Worm (Caenorhabditis elegans) whole organism, L4 larva: Measurements from ENCODE around the gene dnj-7.

Experiments
- D1046.2 ChIP-seq: fragments of 200-800 bp; sonication (Bioruptor generic); IDR thresholded peaks from 2 replicates; pipeline ENCODE4 v1.3.6; 2022; ENCODE audit warnings: missing genetic modification characterization, missing compliant biosample characterization
- R02D3.7 ChIP-seq: fragments of 150-350 bp; sonication (generic microtip); optimal IDR thresholded peaks from 3 replicates; lab custom pipeline; 2014; ENCODE audit warnings: missing biosample characterization, missing genetic modification characterization
- T20F7.1 ChIP-seq: fragments of 200-800 bp; sonication (Bioruptor generic); optimal IDR thresholded peaks from 2 replicates; lab custom pipeline; 2018; ENCODE audit warnings: mild to moderate bottlenecking, missing genetic modification characterization, missing compliant biosample characterization
- Y105C5A.15 ChIP-seq: fragments of 200-800 bp; sonication (Bioruptor generic); IDR thresholded peaks from 2 replicates; pipeline ENCODE4 v1.3.6; 2022; ENCODE audit warnings: missing genetic modification characterization, missing compliant biosample characterization
- Y48G9A.11 ChIP-seq: fragments of 200-800 bp; sonication (Bioruptor generic); IDR thresholded peaks from 2 replicates; pipeline ENCODE4 v1.3.6; 2022; ENCODE audit warnings: missing genetic modification reagents, missing genetic modification characterization, missing compliant biosample characterization
- Y5F2A.4 ChIP-seq: fragments of 200-800 bp; sonication (Bioruptor generic); optimal IDR thresholded peaks from 2 replicates; lab custom pipeline; 2018; ENCODE audit warnings: mild to moderate bottlenecking, missing genetic modification characterization, missing compliant biosample characterization
- ZK337.2 ChIP-seq: fragments of 200-800 bp; sonication (Bioruptor generic); IDR thresholded peaks from 2 replicates; pipeline ENCODE4 v1.3.6; 2022; ENCODE audit warnings: missing genetic modification reagents, missing genetic modification characterization, missing compliant biosample characterization
- aha-1 ChIP-seq: fragments of 150-350 bp; peaks from one replicate; lab custom pipeline; 2014; ENCODE audit warnings: missing biosample characterization, missing genetic modification characterization
- ama-1 ChIP-seq: fragments of 150-350 bp; optimal IDR thresholded peaks from 2 replicates; lab custom pipeline; 2014; ENCODE audit warnings: inconsistent platforms, mixed read lengths
- arid-1 ChIP-seq: fragments of 200-800 bp; sonication (Bioruptor generic); conservative IDR thresholded peaks from 2 replicates; pipeline ENCODE4 v1.3.6; 2022; ENCODE audit warnings: missing genetic modification reagents, missing genetic modification characterization, missing compliant biosample characterization
- ceh-28 ChIP-seq: fragments of 150-350 bp; optimal IDR thresholded peaks from 2 replicates; lab custom pipeline; 2014; ENCODE audit warnings: missing biosample characterization, missing genetic modification reagents, missing genetic modification characterization
- ceh-44 ChIP-seq: fragments of 200-800 bp; sonication (Bioruptor generic); IDR thresholded peaks from 2 replicates; pipeline ENCODE4 v1.3.6; 2022; ENCODE audit warnings: missing genetic modification reagents, missing genetic modification characterization, missing compliant biosample characterization
- ceh-62 ChIP-seq: sonication (generic microtip); optimal IDR thresholded peaks from 2 replicates; lab custom pipeline; 2017; ENCODE audit warnings: missing biosample characterization, missing genetic modification characterization
- cey-2 ChIP-seq: sonication (generic microtip); optimal IDR thresholded peaks from 3 replicates; lab custom pipeline; 2017; ENCODE audit warnings: missing genetic modification characterization, mild to moderate bottlenecking, missing compliant biosample characterization, antibody characterized with exemption, borderline replicate concordance; ENCODE audit not compliant: insufficient read depth
- daf-16 ChIP-seq, 3 experiments: sonication (generic microtip); optimal IDR thresholded peaks; 2 replicates each; lab custom pipeline; 2016 to 2017; ENCODE audit warnings: missing genetic modification characterization in 3 of 3, missing genetic modification reagents in 3 of 3, mild to moderate bottlenecking in 2 of 3, missing compliant biosample characterization in 2 of 3, missing biosample characterization in 1 of 3, moderate library complexity in 1 of 3
- daf-19 ChIP-seq: fragments of 200-800 bp; sonication (Bioruptor generic); conservative IDR thresholded peaks from 2 replicates; pipeline ENCODE4 v1.3.6; 2022; ENCODE audit warnings: missing genetic modification characterization, missing compliant biosample characterization
- dmd-9 ChIP-seq: fragments of 200-800 bp; sonication (Bioruptor generic); IDR thresholded peaks from 2 replicates; pipeline ENCODE4 v1.3.6; 2022; ENCODE audit warnings: missing genetic modification reagents, missing genetic modification characterization, missing compliant biosample characterization
- duxl-1 ChIP-seq: sonication (generic microtip); optimal IDR thresholded peaks from 2 replicates; lab custom pipeline; 2016; ENCODE audit warnings: mild to moderate bottlenecking, missing genetic modification characterization, moderate library complexity, missing compliant biosample characterization; ENCODE audit not compliant: poor library complexity
- dve-1 ChIP-seq: sonication (generic microtip); optimal IDR thresholded peaks from 2 replicates; lab custom pipeline; 2017; ENCODE audit warnings: antibody characterized with exemption, mild to moderate bottlenecking, missing genetic modification characterization, missing compliant biosample characterization; ENCODE audit not compliant: insufficient read depth
- hif-1 ChIP-seq, 2 experiments: sonication (generic microtip); optimal IDR thresholded peaks; 2 replicates each; lab custom pipeline; 2016 to 2017; ENCODE audit warnings: missing compliant biosample characterization in 2 of 2, missing genetic modification characterization in 2 of 2, missing genetic modification reagents in 2 of 2, missing genotype in 2 of 2, mild to moderate bottlenecking in 1 of 2
- hlh-11 ChIP-seq: fragments of 200-800 bp; sonication (Bioruptor generic); optimal IDR thresholded peaks from 2 replicates; lab custom pipeline; 2018; ENCODE audit warnings: mild to moderate bottlenecking, missing genetic modification characterization, missing compliant biosample characterization
- hlh-30 ChIP-seq: sonication (generic microtip); optimal IDR thresholded peaks from 2 replicates; lab custom pipeline; 2017; ENCODE audit warnings: antibody characterized with exemption, mild to moderate bottlenecking, missing genetic modification characterization, missing compliant biosample characterization; ENCODE audit not compliant: insufficient read depth
- hmg-1.1 ChIP-seq: fragments of 200-800 bp; sonication (Bioruptor generic); IDR thresholded peaks from 2 replicates; pipeline ENCODE4 v1.3.6; 2022; ENCODE audit warnings: missing genetic modification reagents, missing genetic modification characterization, missing compliant biosample characterization
- lim-7 ChIP-seq: fragments of 200-800 bp; sonication (Bioruptor generic); IDR thresholded peaks from 2 replicates; pipeline ENCODE4 v1.3.6; 2022; ENCODE audit warnings: missing genetic modification characterization, missing compliant biosample characterization
- lin-29 ChIP-seq: fragments of 200-800 bp; sonication (Bioruptor generic); IDR thresholded peaks from 2 replicates; pipeline ENCODE4 v1.3.6; 2022; ENCODE audit warnings: missing genetic modification reagents, missing genetic modification characterization, missing compliant biosample characterization
- lsy-2 ChIP-seq, 2 experiments: fragments of 150-350 bp in 1 of 2; sonication (generic microtip) in 1 of 2; optimal IDR thresholded peaks; 2 replicates each; lab custom pipeline; 2014 to 2017; ENCODE audit warnings: missing biosample characterization in 2 of 2, missing genetic modification characterization in 2 of 2
- madf-5 ChIP-seq, 2 experiments: fragments of 200-800 bp; sonication (Bioruptor generic); IDR thresholded peaks; 2 replicates each; pipeline ENCODE4 v1.3.6; 2022; ENCODE audit warnings: missing compliant biosample characterization in 2 of 2, missing genetic modification characterization in 2 of 2
- madf-9 ChIP-seq: fragments of 200-800 bp; sonication (Bioruptor generic); conservative IDR thresholded peaks from 2 replicates; pipeline ENCODE4 v1.3.6; 2022; ENCODE audit warnings: missing genetic modification reagents, missing genetic modification characterization, missing compliant biosample characterization
- mdl-1 ChIP-seq, 2 experiments: fragments of 150-350 bp in 1 of 2; sonication (generic microtip) in 1 of 2; optimal IDR thresholded peaks; 2 replicates each; lab custom pipeline; 2014 to 2017; ENCODE audit warnings: missing biosample characterization in 2 of 2, missing genetic modification characterization in 2 of 2
- mdt-29 ChIP-seq: fragments of 200-800 bp; sonication (Bioruptor generic); IDR thresholded peaks from 2 replicates; pipeline ENCODE4 v1.3.6; 2022; ENCODE audit warnings: missing genetic modification reagents, missing genetic modification characterization, missing compliant biosample characterization
- nhr-10 ChIP-seq: fragments of 150-350 bp; optimal IDR thresholded peaks from 2 replicates; lab custom pipeline; 2014; ENCODE audit warnings: missing biosample characterization, missing genetic modification characterization
- nhr-11 ChIP-seq: fragments of 150-350 bp; optimal IDR thresholded peaks from 2 replicates; lab custom pipeline; 2014; ENCODE audit warnings: missing biosample characterization, missing genetic modification characterization
- nhr-25 ChIP-seq: sonication (generic microtip); optimal IDR thresholded peaks from 2 replicates; lab custom pipeline; 2017; ENCODE audit warnings: missing genetic modification characterization, mild to moderate bottlenecking, missing compliant biosample characterization, antibody characterized with exemption, moderate library complexity, borderline replicate concordance; ENCODE audit not compliant: insufficient read depth
- nhr-28 ChIP-seq: fragments of 150-350 bp; optimal IDR thresholded peaks from 2 replicates; lab custom pipeline; 2014; ENCODE audit warnings: missing biosample characterization, missing genetic modification characterization
- saeg-2 ChIP-seq: fragments of 200-800 bp; sonication (Bioruptor generic); IDR thresholded peaks from 2 replicates; pipeline ENCODE4 v1.3.6; 2022; ENCODE audit warnings: missing genetic modification reagents, missing genetic modification characterization, missing compliant biosample characterization
- set-16 ChIP-seq: fragments of 200-800 bp; sonication (Bioruptor generic); IDR thresholded peaks from 2 replicates; pipeline ENCODE4 v1.3.6; 2022; ENCODE audit warnings: missing genetic modification reagents, missing genetic modification characterization, missing compliant biosample characterization
- skn-1 ChIP-seq: fragments of 150-350 bp; optimal IDR thresholded peaks from 2 replicates; lab custom pipeline; 2014; ENCODE audit warnings: missing biosample characterization, missing genetic modification characterization
- tra-1 ChIP-seq: fragments of 200-800 bp; sonication (Bioruptor generic); IDR thresholded peaks from 2 replicates; pipeline ENCODE4 v1.3.6; 2022; ENCODE audit warnings: missing genetic modification reagents, missing genetic modification characterization, missing compliant biosample characterization
- unc-62 ChIP-seq, 3 experiments: fragments of 150-350 bp in 1 of 3; sonication (generic microtip); optimal IDR thresholded peaks in 2 of 3; peaks in 1 of 3; 1 replicate in 1 of 3; 2 replicates in 2 of 3; lab custom pipeline; 2014 to 2017; ENCODE audit warnings: missing biosample characterization in 3 of 3, missing genetic modification characterization in 3 of 3, missing genetic modification reagents in 3 of 3, missing genotype in 1 of 3
- zip-11 ChIP-seq: fragments of 200-800 bp; sonication (Bioruptor generic); IDR thresholded peaks from 2 replicates; pipeline ENCODE4 v1.3.6; 2022; ENCODE audit warnings: missing genetic modification characterization, missing compliant biosample characterization

Gene dnj-7

ce11 chrX:7234723-7235203 is 40.4 kb downstream of the dnj-7 start (continued):
- peak in 1 of 2 experiments; percentile 78 for TF ChIP-seq hif-1 (tag; optimal IDR thresholded peaks at IDR 0.05; lab: Kevin White, UChicago)
- no peak for TF ChIP-seq nhr-10 (tag; lab: Kevin White, UChicago)
- TF ChIP-seq, all 104 proteins: peak for 30

DNA sequence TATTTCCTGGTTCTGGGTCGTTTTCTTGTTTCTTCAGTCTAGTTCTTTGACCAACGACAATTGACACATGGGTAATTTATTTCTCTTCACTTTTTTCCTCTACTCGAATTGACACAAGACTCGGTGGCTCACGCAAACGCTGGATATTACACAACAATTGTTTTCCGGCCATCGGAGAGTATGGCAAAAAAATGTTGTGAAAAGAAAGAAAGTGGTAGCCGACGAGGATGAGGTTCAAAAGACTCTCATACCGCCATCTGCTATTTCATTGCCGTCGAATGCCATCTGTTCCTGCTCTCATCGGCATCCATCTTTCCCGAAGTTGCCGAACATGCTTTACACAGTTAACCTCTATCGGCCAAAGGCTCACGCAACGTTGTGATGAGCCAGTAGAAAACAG is 42.4 kb downstream of the dnj-7 start:
- TF ChIP-seq lin-29 (GFP tag; lab: Robert Waterston, UW) (no peak), nhr-11 (tag; lab: Kevin White, UChicago) (peak; percentile 63), daf-16 (GFP tag; optimal IDR thresholded peaks at IDR 0.05; lab: Kevin White, UChicago) (peak in 1 of 2 experiments; percentile 90), daf-16 (tag; optimal IDR thresholded peaks at IDR 0.05; lab: Kevin White, UChicago) (no peak), nhr-25 (no peak), duxl-1 (tag; lab: Kevin White, UChicago) (no peak), hlh-11 (tag; lab: Kevin White, UChicago) (peak; percentile 70), hmg-1.1 (no peak; the same call in 1 of the 2 replicates), unc-62 (GFP tag; optimal IDR thresholded peaks at IDR 0.05 in 1 of 2; lab: Kevin White, UChicago) (peak in 1 of 2 experiments; percentile 96), unc-62 (tag; optimal IDR thresholded peaks at IDR 0.05; lab: Kevin White, UChicago) (no peak), hlh-30 (peak; percentile 26)

ce11 chrX:7238562-7238961 is 44.2 kb downstream of the dnj-7 start, which contains the start of gene F46H5.3:
Gene F46H5.3, minus strand, starts transcription at chrX:7238662.
- TF ChIP-seq unc-62 (GFP tag; optimal IDR thresholded peaks at IDR 0.05 in 1 of 2; lab: Kevin White, UChicago): peak in 1 of 2 experiments; percentile 21
- TF ChIP-seq unc-62 (tag; optimal IDR thresholded peaks at IDR 0.05; lab: Kevin White, UChicago): no peak
- no peak for TF ChIP-seq mdt-29 (GFP tag; lab: Robert Waterston, UW)

DNA sequence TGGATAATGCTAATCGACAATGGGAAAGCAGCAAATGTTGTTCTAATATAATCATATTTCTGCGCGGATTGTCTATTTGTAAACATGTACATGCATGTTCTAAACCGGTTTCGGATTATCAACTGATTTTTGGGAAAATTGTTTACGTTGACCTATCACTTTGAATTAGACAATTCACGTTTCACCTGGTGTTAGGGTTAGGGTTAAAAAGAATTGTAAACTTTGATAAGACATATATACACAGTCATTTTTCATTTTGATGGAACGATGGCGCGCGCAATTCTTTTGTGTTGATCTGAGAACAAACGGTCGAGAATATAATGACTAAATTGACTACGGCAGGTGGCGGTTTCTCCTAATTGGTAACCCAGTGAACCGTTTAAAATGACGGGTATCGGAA is 47.8 kb downstream of the dnj-7 start:
- no peak for TF ChIP-seq saeg-2
- TF ChIP-seq ceh-44: no peak
- TF ChIP-seq nhr-28: peak; percentile 17
- peak; percentile 29 for TF ChIP-seq hlh-30
- TF ChIP-seq mdl-1 (tag; optimal IDR thresholded peaks at IDR 0.05; lab: Kevin White, UChicago): peak in 1 of 2 experiments; percentile 0
- peak; percentile 12 for TF ChIP-seq T20F7.1 (GFP tag; lab: Kevin White, UChicago)
- TF ChIP-seq ceh-62: no peak
- TF ChIP-seq daf-16 (GFP tag; optimal IDR thresholded peaks at IDR 0.05; lab: Kevin White, UChicago): no peak
- peak; percentile 69 for TF ChIP-seq daf-16 (tag; optimal IDR thresholded peaks at IDR 0.05; lab: Kevin White, UChicago)
- no peak for TF ChIP-seq madf-5 (GFP tag; IDR thresholded peaks at IDR 0.05; lab: Robert Waterston, UW)
- TF ChIP-seq aha-1 (tag; lab: Kevin White, UChicago): peak; percentile 71
- no peak for TF ChIP-seq ZK337.2 (GFP tag; lab: Robert Waterston, UW)
- TF ChIP-seq dve-1: peak; percentile 12
- no peak for TF ChIP-seq Y48G9A.11 (GFP tag; lab: Robert Waterston, UW)

DNA sequence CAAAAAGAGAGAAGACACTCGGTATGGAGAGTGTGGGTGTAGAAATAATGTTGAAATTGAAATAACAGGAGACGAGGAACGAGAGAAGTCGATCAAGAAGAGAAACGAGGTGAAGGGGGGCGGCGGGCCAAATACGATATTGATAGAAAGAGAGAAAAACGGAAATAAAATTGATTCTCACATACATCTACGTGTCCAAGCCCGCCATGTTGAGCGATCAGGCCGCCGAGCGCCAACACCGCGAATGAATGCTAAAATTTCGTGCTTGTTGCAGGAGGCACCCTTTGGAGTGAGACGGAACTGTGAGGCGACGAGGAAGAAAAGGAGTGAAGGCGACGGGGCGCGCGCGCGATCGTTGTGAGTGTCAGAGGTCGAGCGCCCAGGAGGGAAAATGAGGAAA is 48.5 kb downstream of the dnj-7 start, which contains the start of gene F46H5.7:
Gene F46H5.7 (minus strand): TSS at position 106 of the 400 bp plus-strand sequence.
- TF ChIP-seq zip-11: no peak
- TF ChIP-seq hlh-30: no peak
- peak; percentile 31 for TF ChIP-seq nhr-25
- no peak for TF ChIP-seq arid-1 (GFP tag; lab: Robert Waterston, UW)
- no peak for TF ChIP-seq tra-1 (GFP tag; lab: Robert Waterston, UW)
- TF ChIP-seq set-16 (GFP tag; lab: Robert Waterston, UW): peak; percentile 77
- no peak for TF ChIP-seq lsy-2 (tag; optimal IDR thresholded peaks at IDR 0.05; lab: Kevin White, UChicago)
- no peak for TF ChIP-seq dmd-9 (GFP tag; lab: Robert Waterston, UW)
- TF ChIP-seq skn-1 (tag; lab: Kevin White, UChicago): no peak
- no peak for TF ChIP-seq Y105C5A.15
- TF ChIP-seq Y5F2A.4: no peak
- TF ChIP-seq daf-19 (GFP tag; lab: Robert Waterston, UW): no peak
- peak; percentile 25 for TF ChIP-seq nhr-28
- TF ChIP-seq lim-7 (GFP tag; lab: Robert Waterston, UW): 0 out of 2 replicates have a peak, but pooled peaks have one; percentile 25
- TF ChIP-seq R02D3.7 (tag; lab: Kevin White, UChicago): no peak
- no peak for TF ChIP-seq ceh-28
- TF ChIP-seq cey-2: no peak
- no peak for TF ChIP-seq dve-1
- TF ChIP-seq madf-9: no peak
- TF ChIP-seq D1046.2 (GFP tag; lab: Robert Waterston, UW): no peak
- TF ChIP-seq ama-1 (lab: Kevin White, UChicago): peak; percentile 10
- TF ChIP-seq ZK337.2 (GFP tag; lab: Robert Waterston, UW): no peak
